Worm (Caenorhabditis elegans) whole organism, L1 larva: ENCODE measurements around the gene acr-2.

Experiments used
- fos-1 ChIP-seq: fragments of 150-350 bp; optimal IDR thresholded peaks from 2 replicates; lab custom pipeline; 2014; ENCODE audit warnings: missing biosample characterization, missing genetic modification characterization
- nhr-12 ChIP-seq: sonication (generic microtip); optimal IDR thresholded peaks from 2 replicates; lab custom pipeline; 2017; ENCODE audit warnings: missing biosample characterization, missing genetic modification characterization
- ztf-11 ChIP-seq, 2 experiments: sonication (generic microtip); optimal IDR thresholded peaks; 2 replicates each; lab custom pipeline; 2016 to 2017; ENCODE audit warnings: missing genetic modification characterization in 2 of 2, missing biosample characterization in 1 of 2, missing compliant biosample characterization in 1 of 2
- ztf-4 ChIP-seq: fragments of 150-350 bp; optimal IDR thresholded peaks from 2 replicates; lab custom pipeline; 2014; ENCODE audit warnings: missing biosample characterization, missing genetic modification characterization

- TF ChIP-seq ztf-11 (tag; optimal IDR thresholded peaks at IDR 0.05; lab: Kevin White, UChicago) = no peak
- no peak for TF ChIP-seq nhr-12 (tag; lab: Kevin White, UChicago)
- no peak for TF ChIP-seq ztf-4 (tag; lab: Kevin White, UChicago)
- no peak for TF ChIP-seq fos-1 (tag; lab: Kevin White, UChicago)
Observed at ce11 chrX:6662267-6662666, 40.1 kb upstream of the acr-2 start.
